Worm (Caenorhabditis elegans) whole organism, L4 larva: ENCODE measurements around the gene C35B1.2.

Experiments used
- ces-1 ChIP-seq: fragments of 150-350 bp; sonication (generic microtip); optimal IDR thresholded peaks from 4 replicates; lab custom pipeline; 2014; ENCODE audit warnings: missing biosample characterization, missing genetic modification reagents, missing genetic modification characterization
- unc-62 ChIP-seq, 3 experiments: fragments of 150-350 bp in 1 of 3; sonication (generic microtip); optimal IDR thresholded peaks in 2 of 3; peaks in 1 of 3; 1 replicate in 1 of 3; 2 replicates in 2 of 3; lab custom pipeline; 2014 to 2017; ENCODE audit warnings: missing biosample characterization in 3 of 3, missing genetic modification characterization in 3 of 3, missing genetic modification reagents in 3 of 3, missing genotype in 1 of 3

DNA sequence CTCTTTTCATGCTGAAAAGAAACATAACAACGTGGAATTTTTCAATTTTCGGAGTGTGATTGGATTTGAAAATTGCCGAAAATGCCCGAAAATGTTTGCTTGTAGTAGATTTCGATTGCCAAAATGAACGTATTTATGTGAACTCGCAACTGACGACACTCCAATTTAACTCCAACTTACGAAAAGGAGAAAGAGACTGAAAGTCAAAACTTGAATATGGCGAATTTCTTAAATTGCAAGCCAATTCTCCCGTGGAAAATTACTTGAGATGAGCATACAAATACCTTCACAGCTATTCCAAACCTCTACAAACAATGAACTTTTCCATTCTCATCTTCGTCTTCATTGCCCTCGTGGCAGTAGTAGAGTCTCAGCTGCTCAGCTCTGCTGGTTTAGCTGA is 3.4 kb upstream of the C35B1.2 start:
- TF ChIP-seq unc-62 (GFP tag; optimal IDR thresholded peaks at IDR 0.05 in 1 of 2; lab: Kevin White, UChicago) (peak in 1 of 2 experiments; percentile 93), unc-62 (tag; optimal IDR thresholded peaks at IDR 0.05; lab: Kevin White, UChicago) (no peak), ces-1 (GFP tag; lab: Kevin White, UChicago) (no peak)
